Fruit fly (Drosophila melanogaster) whole organism, embryonic: ENCODE measurements around the gene prtp.
A peak's percentile ranks its signal among the peaks of the same experiment; 100 is the strongest.

Experiments used
- ATbp ChIP-seq: fragments of 200-800 bp; sonication (Bioruptor generic); optimal IDR thresholded peaks from 2 replicates; lab custom pipeline; 2017; ENCODE audit warnings: missing biosample characterization, mild to moderate bottlenecking, missing genetic modification characterization, missing genetic modification reagents
- Bgb ChIP-seq: fragments of 200-800 bp; sonication (Bioruptor generic); IDR thresholded peaks from 2 replicates; pipeline ENCODE4 v1.3.6; 2022; ENCODE audit warnings: missing biosample characterization, missing genetic modification characterization; ENCODE audit not compliant: partially characterized antibody
- C15 ChIP-seq: fragments of 200-800 bp; sonication (Bioruptor generic); IDR thresholded peaks from 3 replicates; pipeline ENCODE4 v1.3.6; 2022; ENCODE audit warnings: missing biosample characterization, missing genetic modification characterization
- CG1024 ChIP-seq: fragments of 200-800 bp; sonication (Bioruptor generic); IDR thresholded peaks from 2 replicates; pipeline ENCODE4 v1.3.6; 2022; ENCODE audit warnings: missing biosample characterization, missing genetic modification characterization
- CG14014 ChIP-seq: fragments of 200-800 bp; sonication (Bioruptor generic); IDR thresholded peaks from 2 replicates; pipeline ENCODE4 v1.3.6; 2022; ENCODE audit warnings: missing biosample characterization, missing genetic modification characterization
- CG15514 ChIP-seq: fragments of 200-800 bp; sonication (Bioruptor generic); optimal IDR thresholded peaks from 3 replicates; lab custom pipeline; 2017; ENCODE audit warnings: missing biosample characterization, missing genetic modification characterization, mild to moderate bottlenecking, moderate library complexity, missing genetic modification reagents
- CG16863 ChIP-seq: fragments of 200-800 bp; sonication (Bioruptor generic); optimal IDR thresholded peaks from 3 replicates; lab custom pipeline; 2016; ENCODE audit warnings: missing biosample characterization, missing genetic modification characterization
- CG17829 ChIP-seq: fragments of 200-800 bp; optimal IDR thresholded peaks from 2 replicates; lab custom pipeline; 2019; ENCODE audit warnings: missing biosample characterization, mild to moderate bottlenecking, missing genetic modification characterization, moderate library complexity
- CG18011 ChIP-seq: fragments of 200-800 bp; sonication (Bioruptor generic); optimal IDR thresholded peaks from 2 replicates; lab custom pipeline; 2017; ENCODE audit warnings: missing biosample characterization, missing genetic modification characterization, mild to moderate bottlenecking, moderate library complexity, missing genotype
- CG31441 ChIP-seq: fragments of 200-800 bp; sonication (Bioruptor generic); IDR thresholded peaks from 2 replicates; pipeline ENCODE4 v1.3.6; 2022; ENCODE audit warnings: missing biosample characterization, missing genetic modification characterization
- CG4617 ChIP-seq: fragments of 200-800 bp; sonication (Bioruptor generic); optimal IDR thresholded peaks from 3 replicates; lab custom pipeline; 2016; ENCODE audit warnings: missing biosample characterization, missing genetic modification characterization, borderline replicate concordance
- CG6683 ChIP-seq: fragments of 200-800 bp; sonication (Bioruptor generic); optimal IDR thresholded peaks from 2 replicates; lab custom pipeline; 2017; ENCODE audit warnings: missing biosample characterization, mild to moderate bottlenecking, missing genetic modification characterization, missing genetic modification reagents
- CG6791 ChIP-seq: fragments of 200-800 bp; sonication (Bioruptor generic); IDR thresholded peaks from 3 replicates; pipeline ENCODE4 v1.3.6; 2022; ENCODE audit warnings: missing biosample characterization, missing genetic modification characterization; ENCODE audit not compliant: partially characterized antibody
- CG8089 ChIP-seq: fragments of 200-800 bp; sonication (Bioruptor generic); optimal IDR thresholded peaks from 3 replicates; lab custom pipeline; 2016; ENCODE audit warnings: missing biosample characterization, missing genetic modification characterization
- CTCF ChIP-seq: fragments of 200-800 bp; sonication (Bioruptor generic); optimal IDR thresholded peaks from 2 replicates; lab custom pipeline; 2017; ENCODE audit warnings: missing biosample characterization, mild to moderate bottlenecking, missing genetic modification characterization, moderate library complexity
- Dbx ChIP-seq: fragments of 200-800 bp; sonication (Bioruptor generic); IDR thresholded peaks from 3 replicates; pipeline ENCODE4 v1.3.6; 2022; ENCODE audit warnings: missing biosample characterization, missing genetic modification characterization
- HmgZ ChIP-seq: fragments of 200-800 bp; sonication (Bioruptor generic); optimal IDR thresholded peaks from 2 replicates; lab custom pipeline; 2018; ENCODE audit warnings: missing biosample characterization, mild to moderate bottlenecking, missing genetic modification characterization
- Hr3 ChIP-seq: fragments of 200-800 bp; sonication (Bioruptor generic); optimal IDR thresholded peaks from 3 replicates; lab custom pipeline; 2016; ENCODE audit warnings: missing biosample characterization, missing genetic modification characterization
- Jarid2 ChIP-seq: fragments of 200-800 bp; sonication (Bioruptor generic); optimal IDR thresholded peaks from 3 replicates; lab custom pipeline; 2017; ENCODE audit warnings: mild to moderate bottlenecking, missing biosample characterization, missing genetic modification reagents, missing genetic modification characterization
- Med ChIP-seq: fragments of 200-800 bp; sonication (Bioruptor generic); peaks from one replicate; lab custom pipeline; 2016; ENCODE audit warnings: missing biosample characterization, missing genetic modification characterization, mild to moderate bottlenecking, inconsistent platforms, moderate library complexity
- Meics ChIP-seq: fragments of 200-800 bp; sonication (Bioruptor generic); optimal IDR thresholded peaks from 2 replicates; lab custom pipeline; 2017; ENCODE audit warnings: missing biosample characterization, mild to moderate bottlenecking, missing genetic modification characterization
- Mrtf ChIP-seq: fragments of 200-800 bp; sonication (Bioruptor generic); IDR thresholded peaks from 3 replicates; pipeline ENCODE4 v1.3.6; 2022; ENCODE audit warnings: missing biosample characterization, missing genetic modification characterization
- ash1 ChIP-seq: fragments of 200-800 bp; sonication (Bioruptor generic); optimal IDR thresholded peaks from 2 replicates; lab custom pipeline; 2018; ENCODE audit warnings: missing biosample characterization, mild to moderate bottlenecking, missing genetic modification characterization
- bab2 ChIP-seq: fragments of 200-800 bp; sonication (Bioruptor generic); optimal IDR thresholded peaks from 2 replicates; lab custom pipeline; 2016; ENCODE audit warnings: missing biosample characterization, missing genetic modification characterization
- cato ChIP-seq: fragments of 200-800 bp; sonication (Bioruptor generic); optimal IDR thresholded peaks from 2 replicates; lab custom pipeline; 2016; ENCODE audit warnings: missing biosample characterization, missing genetic modification characterization, borderline replicate concordance
- dmrt11E ChIP-seq: fragments of 200-800 bp; sonication (Bioruptor generic); optimal IDR thresholded peaks from 3 replicates; lab custom pipeline; 2018; ENCODE audit warnings: missing biosample characterization, mild to moderate bottlenecking, missing genetic modification characterization, moderate library complexity
- emc ChIP-seq: fragments of 200-800 bp; sonication (Bioruptor generic); optimal IDR thresholded peaks from 2 replicates; lab custom pipeline; 2016; ENCODE audit warnings: missing biosample characterization, missing genetic modification characterization
- gcm2 ChIP-seq: fragments of 200-800 bp; sonication (Bioruptor generic); optimal IDR thresholded peaks from 2 replicates; lab custom pipeline; 2016; ENCODE audit warnings: missing biosample characterization, missing genetic modification characterization
- gfzf ChIP-seq: fragments of 200-800 bp; sonication (Bioruptor generic); optimal IDR thresholded peaks from 2 replicates; lab custom pipeline; 2016; ENCODE audit warnings: missing biosample characterization, mild to moderate bottlenecking, missing genetic modification characterization, moderate library complexity
- gsb-n ChIP-seq: fragments of 200-800 bp; sonication (Bioruptor generic); optimal IDR thresholded peaks from 3 replicates; lab custom pipeline; 2018; ENCODE audit warnings: missing biosample characterization, mild to moderate bottlenecking, missing genetic modification characterization
- ind ChIP-seq: fragments of 200-800 bp; sonication (Bioruptor generic); optimal IDR thresholded peaks from 3 replicates; lab custom pipeline; 2016; ENCODE audit warnings: missing biosample characterization, missing genetic modification characterization
- lmd ChIP-seq: fragments of 200-800 bp; sonication (Bioruptor generic); IDR thresholded peaks from 2 replicates; pipeline ENCODE4 v1.3.6; 2022; ENCODE audit warnings: missing biosample characterization, missing genetic modification characterization
- mam ChIP-seq: fragments of 200-800 bp; sonication (Bioruptor generic); optimal IDR thresholded peaks from 3 replicates; lab custom pipeline; 2016; ENCODE audit warnings: missing biosample characterization, missing genetic modification characterization
- oc ChIP-seq: fragments of 200-800 bp; sonication (Bioruptor generic); optimal IDR thresholded peaks from 2 replicates; lab custom pipeline; 2018; ENCODE audit warnings: missing biosample characterization, mild to moderate bottlenecking, missing genetic modification characterization, moderate library complexity
- p53 ChIP-seq: fragments of 200-800 bp; sonication (Bioruptor generic); optimal IDR thresholded peaks from 2 replicates; lab custom pipeline; 2016; ENCODE audit warnings: missing biosample characterization, missing genetic modification characterization
- pita ChIP-seq: fragments of 200-800 bp; sonication (Bioruptor generic); optimal IDR thresholded peaks from 2 replicates; lab custom pipeline; 2017; ENCODE audit warnings: missing biosample characterization, mild to moderate bottlenecking, missing genetic modification characterization
- pros ChIP-seq: fragments of 200-800 bp; sonication (Bioruptor generic); optimal IDR thresholded peaks from 3 replicates; lab custom pipeline; 2019; ENCODE audit warnings: missing biosample characterization, mild to moderate bottlenecking, missing genetic modification characterization, moderate library complexity
- pzg ChIP-seq: fragments of 200-800 bp; sonication (Bioruptor generic); optimal IDR thresholded peaks from 3 replicates; lab custom pipeline; 2018; ENCODE audit warnings: missing biosample characterization, mild to moderate bottlenecking, missing genetic modification characterization, moderate library complexity
- repo ChIP-seq: fragments of 200-800 bp; sonication (Bioruptor generic); optimal IDR thresholded peaks from 2 replicates; lab custom pipeline; 2016; ENCODE audit warnings: missing biosample characterization, missing genetic modification characterization
- row ChIP-seq: fragments of 200-800 bp; sonication (Bioruptor generic); IDR thresholded peaks from 3 replicates; pipeline ENCODE4 v1.3.6; 2022; ENCODE audit warnings: missing biosample characterization, missing genetic modification characterization
- sc ChIP-seq, 3 experiments: fragments of >200 bp in 2 of 3; fragments of 200-800 bp in 1 of 3; sonication (Bioruptor generic) in 1 of 3; optimal IDR thresholded peaks; 2 replicates in 2 of 3; 3 replicates in 1 of 3; lab custom pipeline; 2017; ENCODE audit warnings: mild to moderate bottlenecking in 1 of 3, missing biosample characterization in 1 of 3, missing genetic modification characterization in 1 of 3, missing genetic modification reagents in 1 of 3
- sd ChIP-seq: fragments of 200-800 bp; sonication (Bioruptor generic); optimal IDR thresholded peaks from 3 replicates; lab custom pipeline; 2018; ENCODE audit warnings: missing biosample characterization, mild to moderate bottlenecking, missing genetic modification characterization, moderate library complexity
- slp2 ChIP-seq: fragments of 200-800 bp; sonication (Bioruptor generic); optimal IDR thresholded peaks from 2 replicates; lab custom pipeline; 2016; ENCODE audit warnings: missing biosample characterization, missing genetic modification characterization
- stwl ChIP-seq: fragments of 200-800 bp; sonication (Bioruptor generic); optimal IDR thresholded peaks from 3 replicates; lab custom pipeline; 2018; ENCODE audit warnings: missing biosample characterization, mild to moderate bottlenecking, missing genetic modification characterization, moderate library complexity
- tin ChIP-seq: fragments of 200-800 bp; sonication (Bioruptor generic); optimal IDR thresholded peaks from 3 replicates; lab custom pipeline; 2016; ENCODE audit warnings: missing biosample characterization, missing genetic modification characterization
- wek ChIP-seq: fragments of 200-800 bp; sonication (Bioruptor generic); optimal IDR thresholded peaks from 3 replicates; lab custom pipeline; 2018; ENCODE audit warnings: missing biosample characterization, mild to moderate bottlenecking, missing genetic modification characterization, moderate library complexity
- zen2 ChIP-seq: fragments of 200-800 bp; sonication (Bioruptor generic); IDR thresholded peaks from 3 replicates; pipeline ENCODE4 v1.3.6; 2022; ENCODE audit warnings: missing biosample characterization, missing genetic modification characterization; ENCODE audit not compliant: partially characterized antibody
- zf30C ChIP-seq: fragments of 200-800 bp; sonication (Bioruptor generic); optimal IDR thresholded peaks from 3 replicates; lab custom pipeline; 2018; ENCODE audit warnings: missing biosample characterization, mild to moderate bottlenecking, missing genetic modification characterization

prtp gene

DNA sequence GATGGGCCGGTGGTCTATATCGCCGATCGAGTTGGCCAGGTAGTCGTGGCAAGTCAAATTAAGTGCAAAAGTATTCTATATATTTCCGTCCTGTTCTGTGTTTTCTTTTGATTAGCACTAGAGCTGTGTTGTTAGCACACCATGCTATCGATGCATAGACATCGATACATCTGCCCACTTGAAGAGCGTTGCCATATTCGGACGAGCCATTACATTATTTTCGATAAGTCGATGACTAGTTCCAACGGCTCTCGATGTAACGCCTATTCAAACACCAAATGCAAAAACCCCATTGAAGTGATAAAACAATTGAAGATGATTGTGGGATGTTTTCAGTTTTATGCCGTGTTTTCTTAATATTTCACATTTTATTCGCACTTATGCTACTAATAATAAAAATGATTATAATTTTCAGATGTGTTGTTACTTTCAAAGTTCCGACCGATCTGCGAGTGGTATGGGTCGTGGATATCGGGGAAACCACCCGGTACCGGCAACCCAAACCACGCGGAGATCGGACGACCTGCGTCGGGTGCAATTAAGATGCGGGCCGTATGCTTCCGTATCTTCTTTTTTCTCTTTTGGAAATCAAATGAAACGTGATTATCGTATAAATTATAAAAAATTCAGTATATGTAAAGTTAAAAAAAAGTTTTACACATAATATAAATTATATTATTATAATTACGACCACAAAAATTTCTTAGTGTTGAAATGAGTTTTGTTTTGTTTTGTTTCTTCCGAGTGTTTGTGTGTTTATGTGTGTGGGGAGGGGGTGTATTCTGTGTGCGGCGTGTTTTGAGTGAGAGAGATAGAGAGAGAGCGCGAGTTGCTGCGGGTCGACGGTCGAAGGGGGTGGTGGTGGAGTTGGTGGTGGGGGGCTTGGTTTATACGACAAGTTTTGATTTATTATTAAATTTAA lies 6.5 kb upstream of the prtp start, which contains the start of gene FucT6 (continued):
- no peak for TF ChIP-seq dmrt11E (tag; lab: Kevin White, UChicago)
- TF ChIP-seq stwl (tag; lab: Kevin White, UChicago) = peak; percentile 70
- no peak for TF ChIP-seq cato
- no peak for TF ChIP-seq Hr3 (GFP tag; lab: Kevin White, UChicago)
- TF ChIP-seq pros (GFP tag; lab: Kevin White, UChicago) = no peak
- no peak for TF ChIP-seq mam
- TF ChIP-seq Med (GFP tag; lab: Kevin White, UChicago) = peak; percentile 84
- TF ChIP-seq gfzf (GFP tag; lab: Kevin White, UChicago) = peak; percentile 23
- TF ChIP-seq oc (tag; lab: Kevin White, UChicago) = peak; percentile 16
- no peak for TF ChIP-seq bab2
- TF ChIP-seq lmd (GFP tag; lab: Robert Waterston, UW) = no peak
- no peak for TF ChIP-seq slp2
- no peak for TF ChIP-seq Mrtf
- TF ChIP-seq gsb-n (tag; lab: Kevin White, UChicago) = no peak
- TF ChIP-seq ind (GFP tag; lab: Kevin White, UChicago) = no peak
- TF ChIP-seq sd (tag; lab: Kevin White, UChicago) = no peak
- TF ChIP-seq CG17829 (tag; lab: Kevin White, UChicago) = peak; percentile 19
- peak; percentile 90 for TF ChIP-seq CG6791
- no peak for TF ChIP-seq CG16863 (GFP tag; lab: Kevin White, UChicago)
- TF ChIP-seq CG6683 (GFP tag; lab: Kevin White, UChicago) = peak; percentile 21
- TF ChIP-seq row (GFP tag; lab: Robert Waterston, UW) = no peak; the same call in 1 of the 3 replicates
- TF ChIP-seq ash1 (GFP tag; lab: Kevin White, UChicago) = no peak
- no peak for TF ChIP-seq gcm2
- no peak for TF ChIP-seq CG18011
- TF ChIP-seq Bgb (GFP tag; lab: Robert Waterston, UW) = peak; percentile 94
- no peak for TF ChIP-seq tin (GFP tag; lab: Kevin White, UChicago)
- TF ChIP-seq pzg = peak; percentile 94
- no peak for TF ChIP-seq CG1024 (GFP tag; lab: Robert Waterston, UW)
- TF ChIP-seq CG14014 = no peak
- TF ChIP-seq emc (GFP tag; lab: Kevin White, UChicago) = no peak
- TF ChIP-seq Meics = peak; percentile 18
- TF ChIP-seq Dbx (GFP tag; lab: Robert Waterston, UW) = no peak
- TF ChIP-seq zf30C = no peak
- peak; percentile 33 for TF ChIP-seq ATbp (GFP tag; lab: Kevin White, UChicago)
- TF ChIP-seq wek (GFP tag; lab: Kevin White, UChicago) = no peak
- TF ChIP-seq p53 (GFP tag; lab: Kevin White, UChicago) = no peak
- no peak for TF ChIP-seq pita (GFP tag; lab: Kevin White, UChicago)
- TF ChIP-seq C15 (GFP tag; lab: Robert Waterston, UW) = no peak
- TF ChIP-seq CTCF (GFP tag; lab: Kevin White, UChicago) = no peak
- peak; percentile 61 for TF ChIP-seq HmgZ (tag; lab: Kevin White, UChicago)
- TF ChIP-seq sc (optimal IDR thresholded peaks at IDR 0.05; lab: Kevin White, UChicago) = no peak
- no peak for TF ChIP-seq sc (GFP tag; optimal IDR thresholded peaks at IDR 0.05; lab: Kevin White, UChicago)
- peak; percentile 76 for TF ChIP-seq zen2
- TF ChIP-seq Jarid2 (GFP tag; lab: Kevin White, UChicago) = no peak
- peak; percentile 98 for TF ChIP-seq CG15514 (GFP tag; lab: Kevin White, UChicago)
- TF ChIP-seq CG31441 = 0 out of 2 replicates have a peak, but pooled peaks have one; percentile 1
- peak; percentile 79 for TF ChIP-seq CG4617 (GFP tag; lab: Kevin White, UChicago)
- no peak for TF ChIP-seq repo (GFP tag; lab: Kevin White, UChicago)
- TF ChIP-seq CG8089 (GFP tag; lab: Kevin White, UChicago) = no peak
